Worm (Caenorhabditis elegans) whole organism, L4 larva: ENCODE data around the gene Y22D7AL.4.

Source experiments
- F37D6.2 ChIP-seq: sonication (generic microtip); optimal IDR thresholded peaks from 2 replicates; lab custom pipeline; 2016; ENCODE audit warnings: mild to moderate bottlenecking, missing genetic modification characterization, missing compliant biosample characterization
- T26A8.4 ChIP-seq: fragments of 200-800 bp; sonication (Bioruptor generic); IDR thresholded peaks from 2 replicates; pipeline ENCODE4 v1.3.6; 2022; ENCODE audit warnings: missing genetic modification characterization, missing compliant biosample characterization
- Y5F2A.4 ChIP-seq: fragments of 200-800 bp; sonication (Bioruptor generic); optimal IDR thresholded peaks from 2 replicates; lab custom pipeline; 2018; ENCODE audit warnings: mild to moderate bottlenecking, missing genetic modification characterization, missing compliant biosample characterization
- Y75B8A.6 ChIP-seq: fragments of 200-800 bp; sonication (Bioruptor generic); IDR thresholded peaks from 2 replicates; pipeline ENCODE4 v1.3.6; 2022; ENCODE audit warnings: missing genetic modification reagents, missing genetic modification characterization, missing compliant biosample characterization
- ZK337.2 ChIP-seq: fragments of 200-800 bp; sonication (Bioruptor generic); IDR thresholded peaks from 2 replicates; pipeline ENCODE4 v1.3.6; 2022; ENCODE audit warnings: missing genetic modification reagents, missing genetic modification characterization, missing compliant biosample characterization
- aha-1 ChIP-seq: fragments of 150-350 bp; peaks from one replicate; lab custom pipeline; 2014; ENCODE audit warnings: missing biosample characterization, missing genetic modification characterization
- arid-1 ChIP-seq: fragments of 200-800 bp; sonication (Bioruptor generic); conservative IDR thresholded peaks from 2 replicates; pipeline ENCODE4 v1.3.6; 2022; ENCODE audit warnings: missing genetic modification reagents, missing genetic modification characterization, missing compliant biosample characterization
- ceh-28 ChIP-seq: fragments of 150-350 bp; optimal IDR thresholded peaks from 2 replicates; lab custom pipeline; 2014; ENCODE audit warnings: missing biosample characterization, missing genetic modification reagents, missing genetic modification characterization
- ceh-82 ChIP-seq: sonication (generic microtip); optimal IDR thresholded peaks from 2 replicates; lab custom pipeline; 2017; ENCODE audit warnings: missing biosample characterization, missing genetic modification characterization
- ctbp-1 ChIP-seq: fragments of 200-800 bp; sonication (Bioruptor generic); IDR thresholded peaks from 2 replicates; pipeline ENCODE4 v1.3.6; 2022; ENCODE audit warnings: missing genetic modification reagents, missing genetic modification characterization, missing compliant biosample characterization
- daf-19 ChIP-seq: fragments of 200-800 bp; sonication (Bioruptor generic); conservative IDR thresholded peaks from 2 replicates; pipeline ENCODE4 v1.3.6; 2022; ENCODE audit warnings: missing genetic modification characterization, missing compliant biosample characterization
- dmd-8 ChIP-seq: fragments of 200-800 bp; sonication (Bioruptor generic); IDR thresholded peaks from 2 replicates; pipeline ENCODE4 v1.3.6; 2022; ENCODE audit warnings: missing genetic modification characterization, missing compliant biosample characterization
- dve-1 ChIP-seq: sonication (generic microtip); optimal IDR thresholded peaks from 2 replicates; lab custom pipeline; 2017; ENCODE audit warnings: antibody characterized with exemption, mild to moderate bottlenecking, missing genetic modification characterization, missing compliant biosample characterization; ENCODE audit not compliant: insufficient read depth
- egl-43 ChIP-seq: fragments of 200-800 bp; sonication (Bioruptor generic); IDR thresholded peaks from 2 replicates; pipeline ENCODE4 v1.3.6; 2022; ENCODE audit warnings: missing genetic modification reagents, missing genetic modification characterization, missing compliant biosample characterization
- lin-1 ChIP-seq: fragments of 200-800 bp; sonication (Bioruptor generic); IDR thresholded peaks from 2 replicates; pipeline ENCODE4 v1.3.6; 2022; ENCODE audit warnings: missing genetic modification reagents, missing genetic modification characterization, missing compliant biosample characterization
- lin-39 ChIP-seq: fragments of 150-350 bp; optimal IDR thresholded peaks from 2 replicates; lab custom pipeline; 2014; ENCODE audit warnings: missing biosample characterization, missing genetic modification reagents, missing genetic modification characterization
- madf-5 ChIP-seq, 2 experiments: fragments of 200-800 bp; sonication (Bioruptor generic); IDR thresholded peaks; 2 replicates each; pipeline ENCODE4 v1.3.6; 2022; ENCODE audit warnings: missing compliant biosample characterization in 2 of 2, missing genetic modification characterization in 2 of 2
- mes-2 ChIP-seq: sonication (generic microtip); optimal IDR thresholded peaks from 2 replicates; lab custom pipeline; 2016; ENCODE audit warnings: missing genotype, mild to moderate bottlenecking, missing genetic modification characterization, missing compliant biosample characterization; ENCODE audit not compliant: poor library complexity, severe bottlenecking
- nhr-28 ChIP-seq: fragments of 150-350 bp; optimal IDR thresholded peaks from 2 replicates; lab custom pipeline; 2014; ENCODE audit warnings: missing biosample characterization, missing genetic modification characterization
- nhr-42 ChIP-seq: fragments of 200-800 bp; sonication (Bioruptor generic); IDR thresholded peaks from 2 replicates; pipeline ENCODE4 v1.3.6; 2022; ENCODE audit warnings: missing genetic modification characterization, missing compliant biosample characterization
- nhr-48 ChIP-seq: sonication (generic microtip); optimal IDR thresholded peaks from 2 replicates; lab custom pipeline; 2016; ENCODE audit warnings: mild to moderate bottlenecking, missing genetic modification characterization, missing compliant biosample characterization
- nhr-76 ChIP-seq: fragments of 150-350 bp; optimal IDR thresholded peaks from 2 replicates; lab custom pipeline; 2014; ENCODE audit warnings: missing biosample characterization, missing genetic modification characterization
- pha-4 ChIP-seq, 2 experiments: fragments of 150-350 bp in 1 of 2; fragments of 200-800 bp in 1 of 2; sonication (Bioruptor generic) in 1 of 2; IDR thresholded peaks in 1 of 2; optimal IDR thresholded peaks in 1 of 2; 2 replicates each; pipeline versions ENCODE4 v1.3.6 to Lab custom; 2014 to 2022; ENCODE audit warnings: missing genetic modification characterization in 2 of 2, missing genetic modification reagents in 2 of 2, missing biosample characterization in 1 of 2, missing compliant biosample characterization in 1 of 2
- saeg-2 ChIP-seq: fragments of 200-800 bp; sonication (Bioruptor generic); IDR thresholded peaks from 2 replicates; pipeline ENCODE4 v1.3.6; 2022; ENCODE audit warnings: missing genetic modification reagents, missing genetic modification characterization, missing compliant biosample characterization
- set-16 ChIP-seq: fragments of 200-800 bp; sonication (Bioruptor generic); IDR thresholded peaks from 2 replicates; pipeline ENCODE4 v1.3.6; 2022; ENCODE audit warnings: missing genetic modification reagents, missing genetic modification characterization, missing compliant biosample characterization
- unc-62 ChIP-seq, 3 experiments: fragments of 150-350 bp in 1 of 3; sonication (generic microtip); optimal IDR thresholded peaks in 2 of 3; peaks in 1 of 3; 1 replicate in 1 of 3; 2 replicates in 2 of 3; lab custom pipeline; 2014 to 2017; ENCODE audit warnings: missing biosample characterization in 3 of 3, missing genetic modification characterization in 3 of 3, missing genetic modification reagents in 3 of 3, missing genotype in 1 of 3
- vab-7 ChIP-seq: fragments of 200-800 bp; sonication (Bioruptor generic); IDR thresholded peaks from 2 replicates; pipeline ENCODE4 v1.3.6; 2022; ENCODE audit warnings: missing genetic modification reagents, missing genetic modification characterization, missing compliant biosample characterization
- zfp-2 ChIP-seq: sonication (generic microtip); optimal IDR thresholded peaks from 2 replicates; lab custom pipeline; 2016; ENCODE audit warnings: mild to moderate bottlenecking, missing genetic modification characterization, missing compliant biosample characterization
- zfp-3 ChIP-seq: fragments of 200-800 bp; sonication (Bioruptor generic); conservative IDR thresholded peaks from 2 replicates; pipeline ENCODE4 v1.3.6; 2022; ENCODE audit warnings: missing genetic modification reagents, missing genetic modification characterization, missing compliant biosample characterization
- ztf-11 ChIP-seq: fragments of 150-350 bp; optimal IDR thresholded peaks from 2 replicates; lab custom pipeline; 2014; ENCODE audit warnings: missing biosample characterization, missing genetic modification characterization

The Y22D7AL.4 gene

ce11 chrIII:1661031-1661430, 34.6 kb downstream of the Y22D7AL.4 start (continued):
- no peak for TF ChIP-seq aha-1 (tag; lab: Kevin White, UChicago)
- TF ChIP-seq Y75B8A.6 (GFP tag; lab: Robert Waterston, UW), result no peak
- TF ChIP-seq zfp-2, result no peak
- TF ChIP-seq ctbp-1 (GFP tag; lab: Robert Waterston, UW), result no peak
- no peak for TF ChIP-seq saeg-2 (GFP tag; lab: Robert Waterston, UW)
- TF ChIP-seq nhr-28 (tag; lab: Kevin White, UChicago), result peak; percentile 53
- no peak for TF ChIP-seq daf-19
- TF ChIP-seq mes-2 (tag; lab: Kevin White, UChicago), result no peak
- TF ChIP-seq dmd-8 (GFP tag; lab: Robert Waterston, UW), result no peak
- no peak for TF ChIP-seq nhr-48 (tag; lab: Kevin White, UChicago)
- TF ChIP-seq dve-1 (tag; lab: Kevin White, UChicago), result peak; percentile 0
- TF ChIP-seq, all 104 proteins: peak for 5

ce11 chrIII:1662405-1662804, 36.0 kb downstream of the Y22D7AL.4 start:
- TF ChIP-seq nhr-76 (tag; lab: Kevin White, UChicago), result no peak
- no peak for TF ChIP-seq ztf-11 (tag; lab: Kevin White, UChicago)
- peak; percentile 1 for TF ChIP-seq aha-1 (tag; lab: Kevin White, UChicago)
- no peak for TF ChIP-seq F37D6.2
- TF ChIP-seq lin-39 (tag; lab: Kevin White, UChicago), result no peak
- TF ChIP-seq arid-1, result no peak

ce11 chrIII:1663056-1663455, 36.6 kb downstream of the Y22D7AL.4 start:
- TF ChIP-seq aha-1 (tag; lab: Kevin White, UChicago), result no peak
- TF ChIP-seq dmd-8 (GFP tag; lab: Robert Waterston, UW), result no peak
- TF ChIP-seq nhr-42 (GFP tag; lab: Robert Waterston, UW), result no peak
- peak; percentile 94 for TF ChIP-seq ceh-28

ce11 chrIII:1664761-1665266, 38.4 kb downstream of the Y22D7AL.4 start, which contains the start of gene Y22D7AL.16:
Y22D7AL.16 (minus strand) TSS chrIII:1665216.
- TF ChIP-seq set-16 (GFP tag; lab: Robert Waterston, UW) (peak; percentile 86), egl-43 (GFP tag; lab: Robert Waterston, UW) (0 out of 2 replicates have a peak, but pooled peaks have one; percentile 50), pha-4 (GFP tag; IDR thresholded peaks at IDR 0.05; lab: Robert Waterston, UW) (no peak), pha-4 (tag; optimal IDR thresholded peaks at IDR 0.05; lab: Kevin White, UChicago) (no peak), ceh-82 (tag; lab: Kevin White, UChicago) (no peak), vab-7 (GFP tag; lab: Robert Waterston, UW) (peak; percentile 53; the same call in 1 of the 2 replicates)

ce11 chrIII:1665373-1665772, 38.9 kb downstream of the Y22D7AL.4 start:
- TF ChIP-seq ceh-28, result peak; percentile 75
- no peak for TF ChIP-seq lin-1 (GFP tag; lab: Robert Waterston, UW)

- no peak for TF ChIP-seq ZK337.2 (GFP tag; lab: Robert Waterston, UW)
- no peak for TF ChIP-seq zfp-3
- TF ChIP-seq egl-43 (GFP tag; lab: Robert Waterston, UW), result 0 out of 2 replicates have a peak, but pooled peaks have one; percentile 9
- TF ChIP-seq madf-5 (GFP tag; IDR thresholded peaks at IDR 0.05; lab: Robert Waterston, UW), result no peak
- TF ChIP-seq T26A8.4, result no peak
- no peak for TF ChIP-seq zfp-2
- no peak for TF ChIP-seq Y5F2A.4 (GFP tag; lab: Kevin White, UChicago)
- TF ChIP-seq unc-62 (GFP tag; optimal IDR thresholded peaks at IDR 0.05 in 1 of 2; lab: Kevin White, UChicago), result peak in 1 of 2 experiments; percentile 95
- TF ChIP-seq unc-62 (tag; optimal IDR thresholded peaks at IDR 0.05; lab: Kevin White, UChicago), result no peak
These were observed 39.4 kb downstream of the Y22D7AL.4 start, which contains the start of gene Y22D7AR.3 for ce11 chrIII:1665799-1666308. Y22D7AR.3 (minus strand) TSS chrIII:1665849.
